Fruit fly (Drosophila melanogaster) whole organism, pupa: ENCODE data around the gene CG42488.

Experiments
- CG10348 ChIP-seq: fragments of 200-800 bp; sonication (Bioruptor generic); IDR thresholded peaks from 2 replicates; pipeline ENCODE4 v1.3.6; 2022; ENCODE audit warnings: missing biosample characterization, missing genetic modification characterization
- CG12605 ChIP-seq: fragments of 200-800 bp; sonication (Bioruptor generic); IDR thresholded peaks from 2 replicates; pipeline ENCODE4 v1.3.6; 2022; ENCODE audit warnings: missing biosample characterization, missing genetic modification characterization
- CG13204 ChIP-seq: fragments of 200-800 bp; sonication (Bioruptor generic); optimal IDR thresholded peaks from 2 replicates; lab custom pipeline; 2018; ENCODE audit warnings: missing biosample characterization, mild to moderate bottlenecking, missing genetic modification characterization, moderate library complexity
- CG14655 ChIP-seq: fragments of 200-800 bp; sonication (Bioruptor generic); optimal IDR thresholded peaks from 3 replicates; lab custom pipeline; 2017; ENCODE audit warnings: mild to moderate bottlenecking, missing biosample characterization, missing genetic modification reagents, missing genetic modification characterization
- CG15710 ChIP-seq: fragments of 200-800 bp; sonication (Bioruptor generic); optimal IDR thresholded peaks from 2 replicates; lab custom pipeline; 2018; ENCODE audit warnings: missing biosample characterization, mild to moderate bottlenecking, missing genetic modification characterization, moderate library complexity
- CG17806 ChIP-seq: fragments of 200-800 bp; sonication (Bioruptor generic); optimal IDR thresholded peaks from 2 replicates; lab custom pipeline; 2018; ENCODE audit warnings: missing biosample characterization, mild to moderate bottlenecking, missing genetic modification characterization, moderate library complexity
- CG32121 ChIP-seq: fragments of 200-800 bp; sonication (Bioruptor generic); IDR thresholded peaks from 2 replicates; pipeline ENCODE4 v1.3.6; 2022; ENCODE audit warnings: missing biosample characterization, missing genetic modification characterization
- CG34367 ChIP-seq: fragments of 200-800 bp; sonication (Bioruptor generic); optimal IDR thresholded peaks from 2 replicates; lab custom pipeline; 2018; ENCODE audit warnings: missing biosample characterization, mild to moderate bottlenecking, missing genetic modification characterization
- CG4496 ChIP-seq: fragments of 200-800 bp; sonication (Bioruptor generic); IDR thresholded peaks from 3 replicates; pipeline ENCODE4 v1.3.6; 2022; ENCODE audit warnings: missing biosample characterization, missing genetic modification characterization
- CG8159 ChIP-seq: fragments of 200-800 bp; sonication (Bioruptor generic); optimal IDR thresholded peaks from 3 replicates; lab custom pipeline; 2018; ENCODE audit warnings: missing biosample characterization, mild to moderate bottlenecking, missing genetic modification characterization, moderate library complexity
- CG8301 ChIP-seq: fragments of 200-800 bp; sonication (Bioruptor generic); optimal IDR thresholded peaks from 2 replicates; lab custom pipeline; 2018; ENCODE audit warnings: missing biosample characterization, mild to moderate bottlenecking, missing genetic modification characterization
- CG9948 ChIP-seq: fragments of 200-800 bp; sonication (Bioruptor generic); optimal IDR thresholded peaks from 2 replicates; lab custom pipeline; 2018; ENCODE audit warnings: missing biosample characterization, mild to moderate bottlenecking, missing genetic modification characterization, moderate library complexity
- D1 ChIP-seq: fragments of 200-800 bp; sonication (Bioruptor generic); optimal IDR thresholded peaks from 2 replicates; lab custom pipeline; 2018; ENCODE audit warnings: missing biosample characterization, mild to moderate bottlenecking, missing genetic modification characterization, moderate library complexity
- EcR ChIP-seq: fragments of 200-800 bp; sonication (Bioruptor generic); optimal IDR thresholded peaks from 3 replicates; lab custom pipeline; 2019; ENCODE audit warnings: missing biosample characterization, missing genetic modification characterization, mild to moderate bottlenecking, moderate library complexity, missing genetic modification reagents
- Ets98B ChIP-seq: fragments of 200-800 bp; sonication (Bioruptor generic); IDR thresholded peaks from 2 replicates; pipeline ENCODE4 v1.3.6; 2022; ENCODE audit warnings: missing biosample characterization, missing genetic modification characterization
- Pif1A ChIP-seq: fragments of 200-800 bp; sonication (Bioruptor generic); optimal IDR thresholded peaks from 3 replicates; lab custom pipeline; 2016; ENCODE audit warnings: missing biosample characterization, missing genetic modification characterization
- Pif1B ChIP-seq: fragments of 200-800 bp; sonication (Bioruptor generic); optimal IDR thresholded peaks from 3 replicates; lab custom pipeline; 2016; ENCODE audit warnings: missing biosample characterization, missing genetic modification characterization
- Snoo ChIP-seq: fragments of 200-800 bp; sonication (Bioruptor generic); optimal IDR thresholded peaks from 3 replicates; lab custom pipeline; 2017; ENCODE audit warnings: missing biosample characterization, mild to moderate bottlenecking, missing genetic modification characterization, inconsistent platforms
- fd96Ca ChIP-seq: fragments of 200-800 bp; sonication (Bioruptor generic); IDR thresholded peaks from 3 replicates; pipeline ENCODE4 v1.3.6; 2022; ENCODE audit warnings: missing biosample characterization, missing genetic modification characterization
- gl ChIP-seq: fragments of 200-800 bp; sonication (Bioruptor generic); optimal IDR thresholded peaks from 2 replicates; lab custom pipeline; 2018; ENCODE audit warnings: missing biosample characterization, mild to moderate bottlenecking, missing genetic modification characterization
- rn ChIP-seq: fragments of 200-800 bp; sonication (Bioruptor generic); IDR thresholded peaks from 2 replicates; pipeline ENCODE4 v1.3.6; 2022; ENCODE audit warnings: missing biosample characterization, missing genetic modification characterization

CG42488 gene

dm6 chr3R:25482463-25483173 is at the start of gene CG42488, which contains the start of the genes XNP and CG5116:
CG42488 (plus strand) TSS chr3R:25483098.
XNP (minus strand) TSS chr3R:25482834.
CG5116 (plus strand) TSS chr3R:25483098.
- TF ChIP-seq CG9948 (tag; lab: Kevin White, UChicago) (peak; percentile 51), D1 (tag; lab: Kevin White, UChicago) (no peak), Snoo (tag; lab: Kevin White, UChicago) (peak; percentile 37), CG8301 (tag; lab: Kevin White, UChicago) (peak; percentile 76), Ets98B (peak; percentile 70), fd96Ca (GFP tag; lab: Robert Waterston, UW) (0 out of 3 replicates have a peak, but pooled peaks have one; percentile 58), CG12605 (peak; percentile 92), CG13204 (GFP tag; lab: Kevin White, UChicago) (peak; percentile 90), CG8159 (tag; lab: Kevin White, UChicago) (peak; percentile 63), Pif1A (GFP tag; lab: Kevin White, UChicago) (no peak), EcR (peak; percentile 32), rn (GFP tag; lab: Robert Waterston, UW) (peak; percentile 36; the same call in 1 of the 2 replicates), CG10348 (GFP tag; lab: Robert Waterston, UW) (no peak), CG34367 (tag; lab: Kevin White, UChicago) (peak; percentile 78), CG14655 (GFP tag; lab: Kevin White, UChicago) (no peak), CG17806 (tag; lab: Kevin White, UChicago) (peak; percentile 58), gl (tag; lab: Kevin White, UChicago) (peak; percentile 92), CG15710 (tag; lab: Kevin White, UChicago) (peak; percentile 71), Pif1B (peak; percentile 78), CG32121 (GFP tag; lab: Robert Waterston, UW) (peak; percentile 44), CG4496 (GFP tag; lab: Robert Waterston, UW) (peak; percentile 77)
- TF ChIP-seq, all 21 proteins: peak for 17

dm6 chr3R:25437254-25437810 is 45.6 kb upstream of the CG42488 start:
- no peak for TF ChIP-seq CG10348 (GFP tag; lab: Robert Waterston, UW)
- no peak for TF ChIP-seq Pif1B
- no peak for TF ChIP-seq CG8159 (tag; lab: Kevin White, UChicago)
- TF ChIP-seq CG15710 (tag; lab: Kevin White, UChicago), result no peak
- no peak for TF ChIP-seq Ets98B
- TF ChIP-seq Pif1A (GFP tag; lab: Kevin White, UChicago), result no peak
- TF ChIP-seq CG34367 (tag; lab: Kevin White, UChicago), result no peak
- no peak for TF ChIP-seq D1 (tag; lab: Kevin White, UChicago)
- TF ChIP-seq CG4496 (GFP tag; lab: Robert Waterston, UW), result no peak
- no peak for TF ChIP-seq rn (GFP tag; lab: Robert Waterston, UW)
- no peak for TF ChIP-seq CG13204 (GFP tag; lab: Kevin White, UChicago)
- no peak for TF ChIP-seq CG14655 (GFP tag; lab: Kevin White, UChicago)
- TF ChIP-seq gl (tag; lab: Kevin White, UChicago), result no peak

- TF ChIP-seq Ets98B, result no peak
- no peak for TF ChIP-seq CG13204 (GFP tag; lab: Kevin White, UChicago)
- no peak for TF ChIP-seq fd96Ca (GFP tag; lab: Robert Waterston, UW)
- TF ChIP-seq CG34367 (tag; lab: Kevin White, UChicago), result no peak
- TF ChIP-seq CG12605, result no peak
- TF ChIP-seq CG9948 (tag; lab: Kevin White, UChicago), result no peak
- no peak for TF ChIP-seq CG4496 (GFP tag; lab: Robert Waterston, UW)
- no peak for TF ChIP-seq rn (GFP tag; lab: Robert Waterston, UW)
- TF ChIP-seq D1 (tag; lab: Kevin White, UChicago), result no peak
- TF ChIP-seq gl (tag; lab: Kevin White, UChicago), result no peak
- no peak for TF ChIP-seq EcR
- no peak for TF ChIP-seq CG32121 (GFP tag; lab: Robert Waterston, UW)
- no peak for TF ChIP-seq CG14655 (GFP tag; lab: Kevin White, UChicago)
These were observed 44.4 kb upstream of the CG42488 start for dm6 chr3R:25438353-25438986.

dm6 chr3R:25445546-25446400 is 37.1 kb upstream of the CG42488 start:
- TF ChIP-seq EcR (no peak), fd96Ca (GFP tag; lab: Robert Waterston, UW) (peak; percentile 88), CG34367 (tag; lab: Kevin White, UChicago) (peak; percentile 88), CG8301 (tag; lab: Kevin White, UChicago) (peak; percentile 90), CG12605 (peak; percentile 78; the same call in 1 of the 2 replicates), CG13204 (GFP tag; lab: Kevin White, UChicago) (peak; percentile 88), D1 (tag; lab: Kevin White, UChicago) (peak; percentile 83), CG8159 (tag; lab: Kevin White, UChicago) (peak; percentile 92), CG10348 (GFP tag; lab: Robert Waterston, UW) (peak; percentile 69), Pif1A (GFP tag; lab: Kevin White, UChicago) (peak; percentile 93), CG14655 (GFP tag; lab: Kevin White, UChicago) (peak; percentile 91), CG17806 (tag; lab: Kevin White, UChicago) (peak; percentile 90), CG4496 (GFP tag; lab: Robert Waterston, UW) (peak; percentile 94), Ets98B (peak; percentile 83), CG15710 (tag; lab: Kevin White, UChicago) (peak; percentile 88), CG32121 (GFP tag; lab: Robert Waterston, UW) (peak; percentile 87), gl (tag; lab: Kevin White, UChicago) (peak; percentile 71), rn (GFP tag; lab: Robert Waterston, UW) (peak; percentile 66), CG9948 (tag; lab: Kevin White, UChicago) (peak; percentile 93), Pif1B (peak; percentile 89), Snoo (tag; lab: Kevin White, UChicago) (peak; percentile 66)
